Worm (Caenorhabditis elegans) whole organism, midembryonic: Measurements from ENCODE around the gene srj-23.

Source experiments
- T22C8.4 ChIP-seq: fragments of 200-800 bp; sonication (Bioruptor generic); IDR thresholded peaks from 2 replicates; pipeline ENCODE4 v1.3.6; 2022; ENCODE audit warnings: missing genetic modification characterization, missing compliant biosample characterization
- cog-1 ChIP-seq: sonication (generic microtip); optimal IDR thresholded peaks from 2 replicates; lab custom pipeline; 2016; ENCODE audit warnings: missing genetic modification characterization, missing compliant biosample characterization
- klf-2 ChIP-seq: fragments of 200-800 bp; sonication (Bioruptor generic); conservative IDR thresholded peaks from 2 replicates; pipeline ENCODE4 v1.3.6; 2022; ENCODE audit warnings: missing genetic modification reagents, missing genetic modification characterization, missing compliant biosample characterization
- med-1 ChIP-seq: sonication (generic microtip); optimal IDR thresholded peaks from 2 replicates; lab custom pipeline; 2017; ENCODE audit warnings: missing genetic modification characterization, mild to moderate bottlenecking, missing compliant biosample characterization, antibody characterized with exemption, missing genetic modification reagents; ENCODE audit not compliant: insufficient read depth
- tab-1 ChIP-seq: fragments of 200-800 bp; sonication (Bioruptor generic); IDR thresholded peaks from 2 replicates; pipeline ENCODE4 v1.3.6; 2022; ENCODE audit warnings: missing genetic modification characterization, missing compliant biosample characterization
- ztf-23 ChIP-seq: fragments of 200-800 bp; sonication (Bioruptor generic); IDR thresholded peaks from 2 replicates; pipeline ENCODE4 v1.3.6; 2022; ENCODE audit warnings: missing genetic modification reagents, missing genetic modification characterization, missing compliant biosample characterization
- ztf-29 ChIP-seq: fragments of 200-800 bp; sonication (Bioruptor generic); IDR thresholded peaks from 2 replicates; pipeline ENCODE4 v1.3.6; 2022; ENCODE audit warnings: missing genetic modification reagents, missing genetic modification characterization, missing compliant biosample characterization

DNA sequence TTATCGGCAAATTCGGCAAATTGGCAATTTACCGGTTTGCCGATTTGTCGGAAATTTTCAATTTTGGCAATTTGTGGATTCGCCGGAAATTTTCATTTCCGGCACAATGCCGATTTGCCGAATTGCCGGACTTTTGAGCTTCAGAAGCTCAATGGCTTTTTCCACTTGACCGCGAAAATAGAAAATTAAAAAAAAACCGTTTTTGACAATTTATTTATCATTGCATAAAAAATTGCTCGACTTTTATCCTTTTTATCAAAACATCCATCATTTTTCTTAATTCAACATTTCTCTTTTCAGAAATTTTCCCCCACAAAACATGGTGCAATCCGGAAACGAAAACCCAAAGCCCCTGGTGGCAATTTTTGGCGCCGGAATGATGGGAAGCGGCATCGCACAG, 8.6 kb downstream of the srj-23 start, which contains the start of gene hacd-1:
- TF ChIP-seq klf-2 (GFP tag; lab: Robert Waterston, UW): no peak
- TF ChIP-seq ztf-29 (GFP tag; lab: Robert Waterston, UW): no peak
- no peak for TF ChIP-seq ztf-23 (GFP tag; lab: Robert Waterston, UW)
- TF ChIP-seq cog-1 (tag; lab: Kevin White, UChicago): no peak
- no peak for TF ChIP-seq T22C8.4 (GFP tag; lab: Robert Waterston, UW)
- no peak for TF ChIP-seq tab-1 (GFP tag; lab: Robert Waterston, UW)
- TF ChIP-seq med-1 (GFP tag; lab: Kevin White, UChicago): no peak
